Worm (Caenorhabditis elegans): ENCODE results near the gene air-1.

DNA sequence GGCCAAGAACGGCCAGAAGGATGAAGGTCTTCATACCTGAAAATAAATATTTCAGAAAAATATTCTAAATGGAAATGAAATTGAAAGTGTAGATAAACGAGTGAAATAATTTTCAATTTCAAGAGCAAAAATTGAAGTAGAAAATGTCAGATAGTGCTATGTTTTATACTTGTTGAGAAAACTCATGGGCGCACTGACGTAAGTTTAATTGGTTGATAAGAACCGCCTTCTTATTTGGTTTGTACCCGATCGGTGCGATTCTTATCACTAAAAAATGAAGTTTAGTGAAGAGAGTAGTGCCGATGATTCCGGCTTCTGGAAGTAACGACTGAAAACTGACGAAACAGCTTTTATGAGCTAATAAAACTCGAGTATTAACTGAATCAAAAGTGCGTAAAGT, 47.6 kb downstream of the air-1 start, which contains the start of the genes asp-6 and asp-12:
- TF ChIP-seq madf-2 (tag; optimal IDR thresholded peaks at IDR 0.05): no peak
- no peak for TF ChIP-seq sox-4 (tag; optimal IDR thresholded peaks at IDR 0.05)
- no peak for TF ChIP-seq eyg-1 (tag; optimal IDR thresholded peaks at IDR 0.05)
- TF ChIP-seq fkh-10 (GFP tag; optimal IDR thresholded peaks at IDR 0.05): no peak
